Fruit fly (Drosophila melanogaster): Measurements from ENCODE around the gene nac.

Gene nac

DNA sequence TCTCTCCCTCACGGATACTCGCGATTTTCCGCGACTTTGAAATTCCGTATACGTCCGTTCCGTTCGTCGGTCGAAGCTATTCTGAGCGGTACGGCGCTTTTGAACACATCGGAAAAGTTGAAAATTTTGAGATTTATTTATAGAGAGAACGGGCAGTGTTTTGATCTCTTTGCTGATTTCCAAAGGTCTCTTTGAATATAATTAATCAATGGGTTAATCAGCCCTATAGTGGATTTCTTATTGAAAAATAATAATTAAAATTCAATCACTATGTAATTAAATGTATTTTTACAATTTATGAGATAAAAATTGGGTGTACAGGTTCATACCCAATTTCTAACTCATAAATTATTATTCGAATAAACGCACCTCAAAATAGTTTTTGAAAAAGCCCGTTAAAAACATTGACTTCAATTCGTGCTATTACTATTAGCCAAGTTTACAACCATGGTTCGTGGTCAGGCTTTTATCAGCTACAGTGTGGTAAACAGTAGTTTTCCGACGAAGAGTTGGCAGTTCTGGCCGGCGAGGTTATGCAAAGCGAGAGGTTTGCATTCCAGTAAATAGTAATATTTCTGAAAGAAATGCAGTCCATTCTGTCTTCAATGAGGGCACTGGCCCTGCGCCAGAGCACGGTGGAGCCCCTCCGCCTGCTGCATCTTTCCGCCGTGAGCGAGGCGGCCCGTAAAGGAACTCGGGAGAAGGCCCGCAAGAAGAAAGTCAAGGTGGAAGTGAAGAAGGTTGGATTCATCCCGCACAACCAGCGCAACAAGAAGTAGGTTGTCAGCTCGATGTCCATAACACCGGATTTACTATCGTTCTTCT is 2.7 kb downstream of the nac start, which contains the start of the genes CG9626 and mRpL1 (continued):
- TF ChIP-seq CoRest (tag; optimal IDR thresholded peaks at IDR 0.05) (peak; percentile 45), trem (tag; optimal IDR thresholded peaks at IDR 0.05) (peak; percentile 100), cg (GFP tag; optimal IDR thresholded peaks at IDR 0.05) (no peak), scrt (GFP tag; optimal IDR thresholded peaks at IDR 0.05) (no peak), pan (optimal IDR thresholded peaks at IDR 0.05) (no peak), pan (GFP tag; optimal IDR thresholded peaks at IDR 0.05 in 1 of 2, IDR thresholded peaks at IDR 0.05 in 1 of 2) (no peak), ac (GFP tag; optimal IDR thresholded peaks at IDR 0.05) (no peak), CG1832 (GFP tag; optimal IDR thresholded peaks at IDR 0.05) (no peak), Mad (GFP tag; optimal IDR thresholded peaks at IDR 0.05) (peak; percentile 15), Fer1 (GFP tag; optimal IDR thresholded peaks at IDR 0.05) (no peak), br (optimal IDR thresholded peaks at IDR 0.05) (no peak), lmd (GFP tag; IDR thresholded peaks at IDR 0.05) (0 out of 2 replicates have a peak, but pooled peaks have one; percentile 12), CG9797 (GFP tag; optimal IDR thresholded peaks at IDR 0.05) (peak; percentile 47), Asciz (GFP tag; optimal IDR thresholded peaks at IDR 0.05) (no peak), CG4404 (GFP tag; IDR thresholded peaks at IDR 0.05) (no peak), CG34224 (GFP tag; IDR thresholded peaks at IDR 0.05; ENCODE audit: partially characterized antibody) (peak; percentile 30; the same call in 1 of the 3 replicates), H2.0 (GFP tag; IDR thresholded peaks at IDR 0.05) (no peak), gsb (GFP tag; IDR thresholded peaks at IDR 0.05) (no peak), CG4360 (GFP tag; IDR thresholded peaks at IDR 0.05) (no peak), CG6175 (GFP tag; IDR thresholded peaks at IDR 0.05) (no peak), MESR4 (GFP tag; optimal IDR thresholded peaks at IDR 0.05) (peak; percentile 78), CG4282 (GFP tag; optimal IDR thresholded peaks at IDR 0.05) (no peak), row (GFP tag; IDR thresholded peaks at IDR 0.05) (no peak), CG16815 (GFP tag; optimal IDR thresholded peaks at IDR 0.05) (no peak), CG9437 (GFP tag; optimal IDR thresholded peaks at IDR 0.05) (no peak), CG33213 (GFP tag; optimal IDR thresholded peaks at IDR 0.05) (peak; percentile 58), Pdp1 (GFP tag; optimal IDR thresholded peaks at IDR 0.05) (peak in 1 of 2 experiments; percentile 100), Rfx (GFP tag; IDR thresholded peaks at IDR 0.05) (peak; percentile 32; the same call in 1 of the 2 replicates), Ets65A (GFP tag) (peak; percentile 95), CG8290 (GFP tag; optimal IDR thresholded peaks at IDR 0.05) (peak; percentile 2), CG8290 (tag; optimal IDR thresholded peaks at IDR 0.05) (peak in 1 of 2 experiments; percentile 79), CG13287 (GFP tag; IDR thresholded peaks at IDR 0.05; ENCODE audit: partially characterized antibody) (peak; percentile 60), CG31224 (GFP tag; IDR thresholded peaks at IDR 0.05) (no peak), Taf1 (GFP tag; IDR thresholded peaks at IDR 0.05) (no peak), pnt (GFP tag; optimal IDR thresholded peaks at IDR 0.05) (no peak), nerfin-2 (GFP tag; IDR thresholded peaks at IDR 0.05; ENCODE audit: partially characterized antibody) (0 out of 2 replicates have a peak, but pooled peaks have one; percentile 12), jumu (GFP tag; optimal IDR thresholded peaks at IDR 0.05) (peak; percentile 21), CG17912 (GFP tag; optimal IDR thresholded peaks at IDR 0.05) (peak; percentile 22), Myb (GFP tag; optimal IDR thresholded peaks at IDR 0.05) (peak; percentile 99), CG30403 (GFP tag; optimal IDR thresholded peaks at IDR 0.05) (peak; percentile 12), Bgb (GFP tag; IDR thresholded peaks at IDR 0.05; ENCODE audit: partially characterized antibody) (0 out of 2 replicates have a peak, but pooled peaks have one; percentile 23), phol (tag; optimal IDR thresholded peaks at IDR 0.05) (peak; percentile 47), amos (GFP tag; IDR thresholded peaks at IDR 0.05; ENCODE audit: partially characterized antibody) (peak; percentile 35; the same call in 1 of the 2 replicates), HmgD (GFP tag; optimal IDR thresholded peaks at IDR 0.05) (peak; percentile 43), CG31388 (GFP tag; optimal IDR thresholded peaks at IDR 0.05) (no peak), MTF-1 (GFP tag; optimal IDR thresholded peaks at IDR 0.05; ENCODE audit: borderline replicate concordance) (no peak), YL-1 (GFP tag; optimal IDR thresholded peaks at IDR 0.05) (peak; percentile 79), Sry-δ (GFP tag; optimal IDR thresholded peaks at IDR 0.05) (peak; percentile 69), CG7786 (GFP tag; optimal IDR thresholded peaks at IDR 0.05) (peak; percentile 9)

Data from whole organism, embryonic.